Fruit fly (Drosophila melanogaster): ENCODE data around the gene xit.
A peak's percentile ranks its signal among the peaks of the same experiment; 100 is the strongest.

xit gene

dm6 chrX:6860413-6861089, 39.7 kb downstream of the xit start (continued):
- TF ChIP-seq CG10267 (tag; optimal IDR thresholded peaks at IDR 0.05) (no peak), Nf-YB (GFP tag; optimal IDR thresholded peaks at IDR 0.05) (no peak), dmrt11E (tag; optimal IDR thresholded peaks at IDR 0.05) (peak; percentile 37), Drgx (GFP tag; IDR thresholded peaks at IDR 0.05) (no peak), CG13296 (GFP tag; optimal IDR thresholded peaks at IDR 0.05) (no peak), tap (tag; optimal IDR thresholded peaks at IDR 0.05) (peak; percentile 23), NFAT (GFP tag; IDR thresholded peaks at IDR 0.05) (no peak), CG10209 (GFP tag; optimal IDR thresholded peaks at IDR 0.05) (peak; percentile 1), CG4854 (GFP tag; optimal IDR thresholded peaks at IDR 0.05) (no peak), klu (GFP tag; IDR thresholded peaks at IDR 0.05) (no peak), lola (GFP tag; optimal IDR thresholded peaks at IDR 0.05) (no peak), CG8089 (GFP tag; optimal IDR thresholded peaks at IDR 0.05) (no peak), ro (GFP tag; IDR thresholded peaks at IDR 0.05) (no peak), crp (GFP tag; optimal IDR thresholded peaks at IDR 0.05) (no peak), dimm (GFP tag; IDR thresholded peaks at IDR 0.05) (no peak), CG11723 (GFP tag; optimal IDR thresholded peaks at IDR 0.05) (no peak), rib (GFP tag; IDR thresholded peaks at IDR 0.05) (0 out of 2 replicates have a peak, but pooled peaks have one; percentile 10), mld (GFP tag; IDR thresholded peaks at IDR 0.05; ENCODE audit: partially characterized antibody) (no peak), jumu (GFP tag; optimal IDR thresholded peaks at IDR 0.05) (no peak), CG4424 (GFP tag; optimal IDR thresholded peaks at IDR 0.05) (peak; percentile 41), CG14710 (tag; optimal IDR thresholded peaks at IDR 0.05) (peak; percentile 18), CG4404 (GFP tag; IDR thresholded peaks at IDR 0.05) (no peak), Xbp1 (GFP tag; optimal IDR thresholded peaks at IDR 0.05) (no peak), CG1024 (GFP tag; IDR thresholded peaks at IDR 0.05) (no peak), CG13775 (GFP tag; optimal IDR thresholded peaks at IDR 0.05) (no peak), ara (GFP tag; IDR thresholded peaks at IDR 0.05) (peak; percentile 46; the same call in 1 of the 2 replicates), CG18476 (GFP tag; optimal IDR thresholded peaks at IDR 0.05) (no peak), CG13894 (tag; optimal IDR thresholded peaks at IDR 0.05) (no peak), wek (GFP tag; optimal IDR thresholded peaks at IDR 0.05) (no peak), mam (GFP tag; optimal IDR thresholded peaks at IDR 0.05) (peak; percentile 10), CG9876 (GFP tag; optimal IDR thresholded peaks at IDR 0.05) (no peak), tna (GFP tag; IDR thresholded peaks at IDR 0.05; ENCODE audit: partially characterized antibody) (no peak), CG17568 (GFP tag; optimal IDR thresholded peaks at IDR 0.05) (no peak), fru (optimal IDR thresholded peaks at IDR 0.05) (no peak), CG15073 (GFP tag; optimal IDR thresholded peaks at IDR 0.05) (no peak), Pdp1 (GFP tag; optimal IDR thresholded peaks at IDR 0.05) (no peak), zfh1 (GFP tag; IDR thresholded peaks at IDR 0.05) (peak; percentile 43; the same call in 1 of the 3 replicates), CG31441 (GFP tag; IDR thresholded peaks at IDR 0.05) (peak; percentile 49), chinmo (GFP tag; IDR thresholded peaks at IDR 0.05; ENCODE audit: partially characterized antibody) (no peak), CG7556 (GFP tag; optimal IDR thresholded peaks at IDR 0.05) (no peak), MBD-R2 (GFP tag; IDR thresholded peaks at IDR 0.05) (no peak), CG7357 (GFP tag; IDR thresholded peaks at IDR 0.05) (no peak), eve (GFP tag; optimal IDR thresholded peaks at IDR 0.05) (peak in 1 of 2 experiments; percentile 70), CG2875 (GFP tag; optimal IDR thresholded peaks at IDR 0.05) (no peak), bsh (GFP tag; optimal IDR thresholded peaks at IDR 0.05) (peak in 1 of 2 experiments; percentile 59), sim (GFP tag; IDR thresholded peaks at IDR 0.05) (no peak), emc (GFP tag; optimal IDR thresholded peaks at IDR 0.05) (no peak), pnt (GFP tag; optimal IDR thresholded peaks at IDR 0.05) (no peak), ind (GFP tag; optimal IDR thresholded peaks at IDR 0.05) (peak; percentile 35), tx (GFP tag; optimal IDR thresholded peaks at IDR 0.05) (no peak)
